Worm (Caenorhabditis elegans) whole organism, early embryonic: ENCODE measurements around the gene F15A4.10.

ENCODE experiments used
- aly-1 ChIP-seq: sonication (generic microtip); optimal IDR thresholded peaks from 2 replicates; lab custom pipeline; 2016; ENCODE audit warnings: missing genetic modification characterization, missing compliant biosample characterization
- ama-1 ChIP-seq: fragments of 150-350 bp; optimal IDR thresholded peaks from 2 replicates; lab custom pipeline; 2014
- ceh-13 ChIP-seq: fragments of 200-800 bp; sonication (Bioruptor generic); optimal IDR thresholded peaks from 2 replicates; lab custom pipeline; 2018; ENCODE audit warnings: mild to moderate bottlenecking, missing genetic modification characterization, missing compliant biosample characterization
- ets-7 ChIP-seq: sonication (generic microtip); optimal IDR thresholded peaks from 2 replicates; lab custom pipeline; 2016; ENCODE audit warnings: missing genotype, missing genetic modification characterization, missing compliant biosample characterization
- flt-1 ChIP-seq: fragments of 200-800 bp; sonication (Bioruptor generic); IDR thresholded peaks from 2 replicates; pipeline ENCODE4 v1.3.6; 2022; ENCODE audit warnings: missing genetic modification characterization, missing compliant biosample characterization
- sea-1 ChIP-seq: fragments of 200-800 bp; sonication (Bioruptor generic); conservative IDR thresholded peaks from 2 replicates; pipeline ENCODE4 v1.3.6; 2022; ENCODE audit warnings: missing genetic modification characterization, missing compliant biosample characterization

DNA sequence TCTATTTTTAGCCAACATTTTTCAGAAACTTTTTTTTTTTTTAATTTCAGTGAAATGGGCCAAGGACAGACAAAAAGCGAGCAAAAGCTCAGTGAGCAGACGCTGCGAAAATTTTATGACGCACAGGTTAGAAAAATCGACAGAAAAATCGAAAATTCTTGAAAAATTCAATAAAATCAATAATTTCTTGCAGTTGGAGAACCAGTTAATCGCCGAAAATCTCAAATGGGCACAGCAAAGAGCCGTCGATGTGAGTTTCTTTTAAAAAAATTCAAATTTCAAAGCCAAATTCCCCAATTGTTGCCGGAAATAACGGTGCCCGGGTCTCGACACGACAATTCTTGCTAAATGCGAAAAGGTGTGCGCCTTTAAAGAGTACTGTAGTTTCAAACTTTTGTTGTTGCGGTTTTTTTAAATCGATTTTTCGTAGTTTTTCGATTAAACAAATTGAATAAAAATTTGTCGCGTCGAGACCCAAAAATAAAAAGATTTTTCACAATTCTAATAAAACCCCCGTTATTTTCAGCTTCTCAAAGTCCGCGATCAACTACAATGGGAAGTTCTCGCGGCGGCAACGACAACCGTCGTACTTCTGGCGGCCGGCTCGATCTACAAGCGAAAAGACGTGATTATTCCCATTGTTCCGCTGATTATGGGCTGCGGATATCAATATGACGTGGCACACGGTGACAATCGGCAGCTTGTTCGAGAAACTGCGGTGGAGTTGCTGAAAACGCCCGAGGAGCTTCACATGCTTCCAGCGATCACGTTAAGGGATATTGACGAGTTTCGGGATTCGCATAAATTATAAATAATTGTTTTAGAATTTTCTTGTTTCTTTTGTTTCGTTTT, 24.1 kb downstream of the F15A4.10 start, which contains the start of gene tag-280:
- no peak for TF ChIP-seq sea-1 (GFP tag; lab: Robert Waterston, UW)
- no peak for TF ChIP-seq ama-1 (lab: Kevin White, UChicago)
- TF ChIP-seq aly-1 (tag; lab: Kevin White, UChicago) = no peak
- TF ChIP-seq flt-1 (GFP tag; lab: Robert Waterston, UW) = no peak
- no peak for TF ChIP-seq ets-7
- no peak for TF ChIP-seq ceh-13 (GFP tag; lab: Kevin White, UChicago)
